Fruit fly (Drosophila melanogaster) whole organism, embryonic: ENCODE results near the gene CG13131.
A peak's percentile ranks its signal among the peaks of the same experiment; 100 is the strongest.

ENCODE experiments used
- Atf3 ChIP-seq: fragments of 200-800 bp; sonication (Bioruptor generic); optimal IDR thresholded peaks from 3 replicates; lab custom pipeline; 2016; ENCODE audit warnings: missing biosample characterization, missing genetic modification characterization
- Atf6 ChIP-seq: fragments of 200-800 bp; sonication (Bioruptor generic); IDR thresholded peaks from 2 replicates; pipeline ENCODE4 v1.3.6; 2022; ENCODE audit warnings: missing biosample characterization, missing genetic modification characterization
- B-H2 ChIP-seq: fragments of 200-800 bp; sonication (Bioruptor generic); optimal IDR thresholded peaks from 2 replicates; lab custom pipeline; 2018; ENCODE audit warnings: missing biosample characterization, mild to moderate bottlenecking, missing genetic modification characterization
- CG10147 ChIP-seq: fragments of 200-800 bp; sonication (Bioruptor generic); optimal IDR thresholded peaks from 2 replicates; lab custom pipeline; 2019; ENCODE audit warnings: missing biosample characterization, mild to moderate bottlenecking, missing genetic modification characterization, moderate library complexity
- CG10267 ChIP-seq: fragments of 200-800 bp; sonication (Bioruptor generic); optimal IDR thresholded peaks from 2 replicates; lab custom pipeline; 2018; ENCODE audit warnings: missing biosample characterization, mild to moderate bottlenecking, missing genetic modification characterization, moderate library complexity
- CG10462 ChIP-seq: fragments of 200-800 bp; sonication (Bioruptor generic); optimal IDR thresholded peaks from 2 replicates; lab custom pipeline; 2016; ENCODE audit warnings: missing biosample characterization, missing genetic modification characterization
- CG11085 ChIP-seq: fragments of 200-800 bp; sonication (Bioruptor generic); IDR thresholded peaks from 2 replicates; pipeline ENCODE4 v1.3.6; 2022; ENCODE audit warnings: missing biosample characterization, missing genetic modification characterization
- CG11247 ChIP-seq: fragments of 200-800 bp; sonication (Bioruptor generic); IDR thresholded peaks from 2 replicates; pipeline ENCODE4 v1.3.6; 2022; ENCODE audit warnings: missing biosample characterization, missing genetic modification characterization
- CG11696 ChIP-seq: fragments of 200-800 bp; sonication (Bioruptor generic); IDR thresholded peaks from 2 replicates; pipeline ENCODE4 v1.3.6; 2022; ENCODE audit warnings: missing biosample characterization, missing genetic modification characterization
- CG12155 ChIP-seq: fragments of 200-800 bp; sonication (Bioruptor generic); optimal IDR thresholded peaks from 3 replicates; lab custom pipeline; 2016; ENCODE audit warnings: missing biosample characterization, missing genetic modification characterization
- CG14050 ChIP-seq: fragments of 200-800 bp; sonication (Bioruptor generic); IDR thresholded peaks from 3 replicates; pipeline ENCODE4 v1.3.6; 2022; ENCODE audit warnings: missing biosample characterization, missing genetic modification characterization
- CG15011 ChIP-seq: fragments of 200-800 bp; sonication (Bioruptor generic); optimal IDR thresholded peaks from 3 replicates; lab custom pipeline; 2018; ENCODE audit warnings: missing biosample characterization, mild to moderate bottlenecking, missing genetic modification characterization
- CG15073 ChIP-seq: fragments of 200-800 bp; sonication (Bioruptor generic); optimal IDR thresholded peaks from 2 replicates; lab custom pipeline; 2016; ENCODE audit warnings: missing biosample characterization, missing genetic modification characterization
- CG15269 ChIP-seq: fragments of 200-800 bp; sonication (Bioruptor generic); optimal IDR thresholded peaks from 2 replicates; lab custom pipeline; 2018; ENCODE audit warnings: missing biosample characterization, mild to moderate bottlenecking, missing genetic modification characterization, moderate library complexity
- CG16863 ChIP-seq: fragments of 200-800 bp; sonication (Bioruptor generic); optimal IDR thresholded peaks from 3 replicates; lab custom pipeline; 2016; ENCODE audit warnings: missing biosample characterization, missing genetic modification characterization
- CG18599 ChIP-seq: fragments of 200-800 bp; sonication (Bioruptor generic); optimal IDR thresholded peaks from 3 replicates; lab custom pipeline; 2017; ENCODE audit warnings: missing biosample characterization, missing genetic modification characterization, mild to moderate bottlenecking, moderate library complexity, missing genetic modification reagents
- CG3726 ChIP-seq: fragments of 200-800 bp; sonication (Bioruptor generic); IDR thresholded peaks from 3 replicates; pipeline ENCODE4, ENCODE4 v1.3.6; 2022; ENCODE audit warnings: missing biosample characterization, missing genetic modification characterization
- CG8281 ChIP-seq: fragments of 200-800 bp; sonication (Bioruptor generic); optimal IDR thresholded peaks from 2 replicates; lab custom pipeline; 2018; ENCODE audit warnings: missing biosample characterization, mild to moderate bottlenecking, missing genetic modification characterization, moderate library complexity
- CG9876 ChIP-seq: fragments of 200-800 bp; sonication (Bioruptor generic); optimal IDR thresholded peaks from 2 replicates; lab custom pipeline; 2016; ENCODE audit warnings: missing biosample characterization, missing genetic modification characterization
- CTCF ChIP-seq: fragments of 200-800 bp; sonication (Bioruptor generic); optimal IDR thresholded peaks from 2 replicates; lab custom pipeline; 2017; ENCODE audit warnings: missing biosample characterization, mild to moderate bottlenecking, missing genetic modification characterization, moderate library complexity
- Deaf1 ChIP-seq: fragments of 200-800 bp; optimal IDR thresholded peaks from 3 replicates; lab custom pipeline; 2019; ENCODE audit warnings: missing biosample characterization, mild to moderate bottlenecking, missing genetic modification characterization, moderate library complexity
- Dip2 ChIP-seq: fragments of 200-800 bp; sonication (Bioruptor generic); IDR thresholded peaks from 2 replicates; pipeline ENCODE4 v1.3.6; 2022; ENCODE audit warnings: missing biosample characterization, missing genetic modification characterization
- ERR ChIP-seq: fragments of 200-800 bp; sonication (Bioruptor generic); optimal IDR thresholded peaks from 2 replicates; lab custom pipeline; 2016; ENCODE audit warnings: missing biosample characterization, missing genetic modification characterization
- Ets65A ChIP-seq: fragments of 200-800 bp; sonication (Bioruptor generic); peaks from one replicate; lab custom pipeline; 2016; ENCODE audit warnings: missing biosample characterization, missing genetic modification characterization
- Ets97D ChIP-seq: fragments of 200-800 bp; sonication (Bioruptor generic); optimal IDR thresholded peaks from 3 replicates; lab custom pipeline; 2016; ENCODE audit warnings: missing biosample characterization, missing genetic modification characterization
- Gug ChIP-seq: fragments of 200-800 bp; sonication (Bioruptor generic); IDR thresholded peaks from 4 replicates; pipeline ENCODE4 v1.3.6; 2022; ENCODE audit warnings: missing biosample characterization, missing genetic modification characterization
- Hand ChIP-seq: fragments of 200-800 bp; sonication (Bioruptor generic); optimal IDR thresholded peaks from 2 replicates; lab custom pipeline; 2017; ENCODE audit warnings: mild to moderate bottlenecking, missing biosample characterization, missing genetic modification reagents, missing genetic modification characterization
- Hsf ChIP-seq: fragments of 200-800 bp; sonication (Bioruptor generic); optimal IDR thresholded peaks from 3 replicates; lab custom pipeline; 2016; ENCODE audit warnings: missing biosample characterization, missing genetic modification characterization
- Kr ChIP-seq: fragments of 200-800 bp; sonication (Bioruptor generic); optimal IDR thresholded peaks from 2 replicates; lab custom pipeline; 2017; ENCODE audit warnings: missing biosample characterization, mild to moderate bottlenecking, missing genetic modification characterization
- Mes4 ChIP-seq: fragments of 200-800 bp; sonication (Bioruptor generic); optimal IDR thresholded peaks from 2 replicates; lab custom pipeline; 2016; ENCODE audit warnings: missing biosample characterization, missing genetic modification characterization
- Neu2 ChIP-seq: fragments of 200-800 bp; sonication (Bioruptor generic); optimal IDR thresholded peaks from 3 replicates; lab custom pipeline; 2016; ENCODE audit warnings: missing biosample characterization, missing genetic modification characterization, borderline replicate concordance
- Nf-YA ChIP-seq: fragments of 200-800 bp; sonication (Bioruptor generic); IDR thresholded peaks from 2 replicates; pipeline ENCODE4 v1.3.6; 2022; ENCODE audit warnings: missing biosample characterization, missing genetic modification characterization
- Pdp1 ChIP-seq, 2 experiments: fragments of 200-800 bp; sonication (Bioruptor generic); optimal IDR thresholded peaks; 3 replicates each; lab custom pipeline; 2016; ENCODE audit warnings: missing biosample characterization in 2 of 2, missing genetic modification characterization in 2 of 2, mild to moderate bottlenecking in 1 of 2, moderate library complexity in 1 of 2
- Sox100B ChIP-seq: fragments of 200-800 bp; sonication (Bioruptor generic); optimal IDR thresholded peaks from 3 replicates; lab custom pipeline; 2018; ENCODE audit warnings: missing biosample characterization, mild to moderate bottlenecking, missing genetic modification characterization
- bab2 ChIP-seq: fragments of 200-800 bp; sonication (Bioruptor generic); optimal IDR thresholded peaks from 2 replicates; lab custom pipeline; 2016; ENCODE audit warnings: missing biosample characterization, missing genetic modification characterization
- danr ChIP-seq: fragments of 200-800 bp; sonication (Bioruptor generic); IDR thresholded peaks from 2 replicates; pipeline ENCODE4 v1.3.6; 2022; ENCODE audit warnings: missing biosample characterization, missing genetic modification characterization
- dysf ChIP-seq: fragments of 200-800 bp; sonication (Bioruptor generic); IDR thresholded peaks from 3 replicates; pipeline ENCODE4 v1.3.6; 2022; ENCODE audit warnings: missing biosample characterization, missing genetic modification characterization
- emc ChIP-seq: fragments of 200-800 bp; sonication (Bioruptor generic); optimal IDR thresholded peaks from 2 replicates; lab custom pipeline; 2016; ENCODE audit warnings: missing biosample characterization, missing genetic modification characterization
- esg ChIP-seq: fragments of 200-800 bp; sonication (Bioruptor generic); conservative IDR thresholded peaks from 2 replicates; pipeline ENCODE4 v1.3.6; 2022; ENCODE audit warnings: missing biosample characterization, missing genetic modification characterization
- gsb-n ChIP-seq: fragments of 200-800 bp; sonication (Bioruptor generic); optimal IDR thresholded peaks from 3 replicates; lab custom pipeline; 2018; ENCODE audit warnings: missing biosample characterization, mild to moderate bottlenecking, missing genetic modification characterization
- h ChIP-seq: fragments of >200 bp; optimal IDR thresholded peaks from 2 replicates; lab custom pipeline; 2017
- lola ChIP-seq, 3 experiments: fragments of >200 bp in 2 of 3; fragments of 200-800 bp in 1 of 3; sonication (Bioruptor generic) in 1 of 3; optimal IDR thresholded peaks; 2 replicates each; lab custom pipeline; 2017 to 2019; ENCODE audit warnings: missing biosample characterization in 3 of 3, missing genetic modification characterization in 3 of 3, mild to moderate bottlenecking in 1 of 3, moderate library complexity in 1 of 3
- maf-S ChIP-seq: fragments of 200-800 bp; sonication (Bioruptor generic); optimal IDR thresholded peaks from 2 replicates; lab custom pipeline; 2016; ENCODE audit warnings: missing biosample characterization, missing genetic modification characterization
- pho ChIP-seq: fragments of 200-800 bp; sonication (Bioruptor generic); optimal IDR thresholded peaks from 2 replicates; lab custom pipeline; 2016; ENCODE audit warnings: missing biosample characterization, missing genetic modification characterization
- pum ChIP-seq: fragments of 200-800 bp; sonication (Bioruptor generic); optimal IDR thresholded peaks from 2 replicates; lab custom pipeline; 2016; ENCODE audit warnings: missing biosample characterization, missing genetic modification characterization
- scrt ChIP-seq: fragments of 200-800 bp; sonication (Bioruptor generic); optimal IDR thresholded peaks from 2 replicates; lab custom pipeline; 2018; ENCODE audit warnings: missing biosample characterization, mild to moderate bottlenecking, missing genetic modification characterization, moderate library complexity
- sna ChIP-seq: fragments of 200-800 bp; sonication (Bioruptor generic); IDR thresholded peaks from 2 replicates; pipeline ENCODE4 v1.3.6; 2022; ENCODE audit warnings: missing biosample characterization, missing genetic modification characterization; ENCODE audit not compliant: partially characterized antibody
- ssp ChIP-seq: fragments of 200-800 bp; sonication (Bioruptor generic); IDR thresholded peaks from 2 replicates; pipeline ENCODE4 v1.3.6; 2022; ENCODE audit warnings: missing biosample characterization, missing genetic modification characterization
- tna ChIP-seq: fragments of 200-800 bp; sonication (Bioruptor generic); IDR thresholded peaks from 2 replicates; pipeline ENCODE4 v1.3.6; 2022; ENCODE audit warnings: missing biosample characterization, missing genetic modification characterization; ENCODE audit not compliant: partially characterized antibody
- trh ChIP-seq: fragments of 200-800 bp; sonication (Bioruptor generic); optimal IDR thresholded peaks from 2 replicates; lab custom pipeline; 2016; ENCODE audit warnings: missing biosample characterization, missing genetic modification characterization
- ttk ChIP-seq: fragments of 200-800 bp; sonication (Bioruptor generic); IDR thresholded peaks from 2 replicates; pipeline ENCODE4 v2.1.2; 2022; ENCODE audit warnings: missing biosample characterization, missing genetic modification characterization
- yki ChIP-seq: fragments of >200 bp; optimal IDR thresholded peaks from 3 replicates; lab custom pipeline; 2018
- z ChIP-seq: fragments of 200-800 bp; sonication (Bioruptor generic); IDR thresholded peaks from 3 replicates; pipeline ENCODE4 v1.3.6; 2022; ENCODE audit warnings: missing biosample characterization, missing genetic modification characterization

The CG13131 gene

dm6 chr2L:10003593-10003992, 13.7 kb downstream of the CG13131 start, which contains the start of gene Ndf (continued):
- TF ChIP-seq CG10147 (GFP tag; lab: Kevin White, UChicago) (peak; percentile 44), CG8281 (tag; lab: Kevin White, UChicago) (no peak), CG15073 (GFP tag; lab: Kevin White, UChicago) (no peak), CG9876 (GFP tag; lab: Kevin White, UChicago) (peak; percentile 32), CTCF (GFP tag; lab: Kevin White, UChicago) (no peak), gsb-n (tag; lab: Kevin White, UChicago) (peak; percentile 71), sna (GFP tag; lab: Robert Waterston, UW) (peak; percentile 65), CG15269 (tag; lab: Kevin White, UChicago) (peak; percentile 17), esg (GFP tag; lab: Robert Waterston, UW) (no peak; the same call in 1 of the 2 replicates), CG14050 (GFP tag; lab: Robert Waterston, UW) (peak; percentile 48; the same call in 2 of the 3 replicates), h (lab: Kevin White, UChicago) (no peak), Hand (GFP tag; lab: Kevin White, UChicago) (no peak), maf-S (GFP tag; lab: Kevin White, UChicago) (peak; percentile 34), Ets97D (GFP tag; lab: Kevin White, UChicago) (peak; percentile 93), lola (GFP tag; optimal IDR thresholded peaks at IDR 0.05; lab: Kevin White, UChicago) (peak in 1 of 3 experiments; percentile 46), CG10462 (GFP tag; lab: Kevin White, UChicago) (no peak), ssp (GFP tag; lab: Robert Waterston, UW) (peak; percentile 45), Dip2 (GFP tag; lab: Robert Waterston, UW) (no peak), CG15011 (GFP tag; lab: Kevin White, UChicago) (no peak), Mes4 (GFP tag; lab: Kevin White, UChicago) (peak; percentile 24), scrt (GFP tag; lab: Kevin White, UChicago) (peak; percentile 26), CG3726 (GFP tag; lab: Robert Waterston, UW) (0 out of 3 replicates have a peak, but pooled peaks have one; percentile 40), danr (no peak), Neu2 (GFP tag; lab: Kevin White, UChicago) (no peak), Gug (peak; percentile 62; the same call in 1 of the 4 replicates), z (no peak), CG18599 (no peak), pho (peak; percentile 61), Nf-YA (GFP tag; lab: Robert Waterston, UW) (no peak; the same call in 1 of the 2 replicates), Pdp1 (GFP tag; optimal IDR thresholded peaks at IDR 0.05; lab: Kevin White, UChicago) (peak; percentile 67 to 72), B-H2 (peak; percentile 82), ERR (peak; percentile 41), Sox100B (GFP tag; lab: Kevin White, UChicago) (peak; percentile 46), CG10267 (peak; percentile 98), Kr (no peak), Atf6 (GFP tag; lab: Robert Waterston, UW) (peak; percentile 66), Atf3 (peak; percentile 28), yki (lab: Kevin White, UChicago) (no peak), CG11696 (GFP tag; lab: Robert Waterston, UW) (0 out of 2 replicates have a peak, but pooled peaks have one; percentile 30), bab2 (GFP tag; lab: Kevin White, UChicago) (peak; percentile 39), tna (GFP tag; lab: Robert Waterston, UW) (peak; percentile 59), pum (GFP tag; lab: Kevin White, UChicago) (peak; percentile 5), Hsf (GFP tag; lab: Kevin White, UChicago) (peak; percentile 77), CG12155 (GFP tag; lab: Kevin White, UChicago) (peak; percentile 66), CG16863 (GFP tag; lab: Kevin White, UChicago) (no peak), trh (no peak), Ets65A (GFP tag; lab: Kevin White, UChicago) (peak; percentile 92), CG11247 (GFP tag; lab: Robert Waterston, UW) (peak; percentile 70), dysf (peak; percentile 67), emc (GFP tag; lab: Kevin White, UChicago) (no peak), CG11085 (GFP tag; lab: Robert Waterston, UW) (peak; percentile 67), Deaf1 (tag; lab: Kevin White, UChicago) (peak; percentile 23), ttk (GFP tag; lab: Robert Waterston, UW) (peak; percentile 39; the same call in 1 of the 2 replicates)
